Fruit fly (Drosophila melanogaster): ENCODE measurements around the gene CG34027.
A peak's percentile ranks its signal among the peaks of the same experiment; 100 is the strongest.

CG34027 gene

dm6 chr3R:25112466-25112939 lies 3.7 kb upstream of the CG34027 start, which contains the start of gene Nepl16:
Nepl16 (minus strand) TSS chr3R:25112516.
- TF ChIP-seq woc (GFP tag; optimal IDR thresholded peaks at IDR 0.05) (no peak), Hr78 (GFP tag; optimal IDR thresholded peaks at IDR 0.05) (no peak), Mio (GFP tag; optimal IDR thresholded peaks at IDR 0.05) (no peak), sage (GFP tag; optimal IDR thresholded peaks at IDR 0.05) (no peak), lola (GFP tag; optimal IDR thresholded peaks at IDR 0.05) (no peak), GATAd (GFP tag; optimal IDR thresholded peaks at IDR 0.05) (no peak), Abd-B (GFP tag; optimal IDR thresholded peaks at IDR 0.05) (no peak), rgr (GFP tag; optimal IDR thresholded peaks at IDR 0.05) (no peak), fru (GFP tag; optimal IDR thresholded peaks at IDR 0.05) (no peak), Jra (GFP tag; optimal IDR thresholded peaks at IDR 0.05) (no peak), Hr83 (GFP tag; optimal IDR thresholded peaks at IDR 0.05; ENCODE audit: poor library complexity, severe bottlenecking) (no peak), Hnf4 (GFP tag; optimal IDR thresholded peaks at IDR 0.05) (no peak), Sp1 (GFP tag; optimal IDR thresholded peaks at IDR 0.05) (no peak), Dif (GFP tag; optimal IDR thresholded peaks at IDR 0.05; ENCODE audit: partially characterized antibody) (no peak), HLH106 (tag; optimal IDR thresholded peaks at IDR 0.05) (no peak), dsf (GFP tag; optimal IDR thresholded peaks at IDR 0.05; ENCODE audit: borderline replicate concordance) (no peak), dmrt93B (GFP tag; optimal IDR thresholded peaks at IDR 0.05) (no peak), brk (GFP tag; optimal IDR thresholded peaks at IDR 0.05) (no peak), sv (GFP tag; optimal IDR thresholded peaks at IDR 0.05) (no peak)

DNA sequence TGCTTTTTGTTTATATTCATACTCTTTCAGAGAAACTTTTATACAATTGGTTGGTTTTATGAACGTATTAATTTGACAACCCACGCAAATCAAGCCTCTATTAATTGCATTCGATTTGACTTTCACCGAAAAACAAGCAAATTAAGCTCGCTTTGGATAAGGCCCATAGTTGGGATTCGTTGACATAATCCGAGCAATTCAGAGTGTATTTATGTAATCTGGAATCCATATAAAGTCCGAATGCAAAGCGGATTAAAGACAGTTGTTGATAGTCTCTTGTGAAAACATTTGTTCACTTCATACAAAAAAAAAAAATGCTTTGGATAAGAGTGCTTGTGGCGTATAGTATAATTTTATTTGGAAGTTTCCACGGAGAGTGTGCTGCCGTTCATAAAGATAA lies 6.6 kb downstream of the CG34027 start, which contains the start of gene CG45095:
Gene CG45095, plus strand, starts transcription at position 301 of the 400 bp plus-strand sequence.
- TF ChIP-seq GATAd (GFP tag; optimal IDR thresholded peaks at IDR 0.05) = no peak
- TF ChIP-seq CG32264 (GFP tag; optimal IDR thresholded peaks at IDR 0.05) = no peak
- no peak for TF ChIP-seq OdsH (GFP tag; optimal IDR thresholded peaks at IDR 0.05)
- no peak for TF ChIP-seq jim (GFP tag; optimal IDR thresholded peaks at IDR 0.05)
- TF ChIP-seq lola (GFP tag; optimal IDR thresholded peaks at IDR 0.05) = no peak

DNA sequence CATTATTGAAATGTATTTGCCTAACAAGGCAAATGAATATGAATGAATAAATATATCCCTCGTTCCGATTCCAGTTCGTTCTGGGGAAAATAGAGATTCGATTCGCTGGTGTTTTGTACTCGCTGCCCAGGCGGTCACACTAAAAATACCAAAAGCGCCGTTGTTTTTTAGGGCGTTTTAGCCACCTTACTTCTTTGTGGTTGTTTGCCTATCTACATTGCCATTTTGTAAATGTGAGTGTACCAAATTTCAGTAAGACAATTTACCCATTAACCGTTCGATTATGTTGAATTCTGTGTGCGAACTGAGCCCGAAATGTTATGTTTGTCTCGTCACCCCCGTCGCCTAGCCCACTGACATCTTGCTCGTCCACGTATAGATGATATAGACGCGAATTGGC lies 11.3 kb downstream of the CG34027 start, which contains the start of the genes CG33095 and CG33096:
Gene CG33095, plus strand, starts transcription at position 187 of the 400 bp plus-strand sequence.
Gene CG33096, plus strand, starts transcription at position 187 of the 400 bp plus-strand sequence.
- TF ChIP-seq usp (GFP tag; optimal IDR thresholded peaks at IDR 0.05) = no peak
- no peak for TF ChIP-seq CG32264 (GFP tag; optimal IDR thresholded peaks at IDR 0.05)
- peak; percentile 62 for TF ChIP-seq woc (GFP tag; optimal IDR thresholded peaks at IDR 0.05)
- no peak for TF ChIP-seq GATAd (GFP tag; optimal IDR thresholded peaks at IDR 0.05)
- no peak for TF ChIP-seq HLH106 (tag; optimal IDR thresholded peaks at IDR 0.05)
- peak; percentile 19 for TF ChIP-seq Dif (GFP tag; optimal IDR thresholded peaks at IDR 0.05; ENCODE audit: partially characterized antibody)
- no peak for TF ChIP-seq brk (GFP tag; optimal IDR thresholded peaks at IDR 0.05)
- TF ChIP-seq CG9705 (GFP tag; optimal IDR thresholded peaks at IDR 0.05) = no peak
- TF ChIP-seq br (GFP tag; optimal IDR thresholded peaks at IDR 0.05) = no peak
- TF ChIP-seq Myc (optimal IDR thresholded peaks at IDR 0.05) = no peak
- no peak for TF ChIP-seq psq (GFP tag; optimal IDR thresholded peaks at IDR 0.05)
- TF ChIP-seq dsf (GFP tag; optimal IDR thresholded peaks at IDR 0.05; ENCODE audit: borderline replicate concordance) = no peak

dm6 chr3R:25094639-25095038 lies 14.2 kb downstream of the CG34027 start, which contains the start of gene fd96Cb:
fd96Cb (plus strand) TSS chr3R:25095012.
- TF ChIP-seq Dif (GFP tag; optimal IDR thresholded peaks at IDR 0.05; ENCODE audit: partially characterized antibody) (peak; percentile 94), Abd-B (GFP tag; optimal IDR thresholded peaks at IDR 0.05) (no peak), psq (GFP tag; optimal IDR thresholded peaks at IDR 0.05) (no peak), dl (GFP tag; optimal IDR thresholded peaks at IDR 0.05; ENCODE audit: insufficient read depth in 1 of 2, partially characterized antibody in 2 of 2) (peak; percentile 30 to 74), brk (GFP tag; optimal IDR thresholded peaks at IDR 0.05) (no peak), N (GFP tag; optimal IDR thresholded peaks at IDR 0.05) (no peak), Rel (GFP tag; optimal IDR thresholded peaks at IDR 0.05) (no peak), Rel (tag; optimal IDR thresholded peaks at IDR 0.05) (peak; percentile 16), Vsx2 (GFP tag; optimal IDR thresholded peaks at IDR 0.05; ENCODE audit: partially characterized antibody) (peak; percentile 96)

DNA sequence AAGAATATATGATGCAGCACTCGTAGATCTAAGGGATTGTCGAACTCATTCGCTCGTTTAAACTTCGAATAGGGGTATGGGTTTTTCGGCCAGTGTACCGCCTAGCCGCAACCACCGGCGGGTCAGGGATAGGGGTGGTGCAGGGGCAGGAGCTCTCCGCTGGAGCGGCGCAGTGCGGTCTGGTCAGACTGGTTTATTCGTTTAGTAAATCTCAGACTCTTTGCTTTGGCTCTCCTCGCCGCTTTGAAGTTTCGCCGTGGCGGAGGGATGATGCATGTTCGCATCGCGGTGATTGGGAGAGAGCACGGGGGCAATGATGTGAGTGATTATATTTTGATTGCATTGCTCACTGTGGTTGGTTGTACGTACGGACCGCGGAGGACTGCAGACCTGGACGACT lies 26.5 kb downstream of the CG34027 start, which contains the start of gene fd96Ca:
Gene fd96Ca, plus strand, starts transcription at position 337 of the 400 bp plus-strand sequence.
- peak; percentile 67 for TF ChIP-seq Vsx2 (GFP tag; optimal IDR thresholded peaks at IDR 0.05; ENCODE audit: partially characterized antibody)
- peak; percentile 38 for TF ChIP-seq woc (GFP tag; optimal IDR thresholded peaks at IDR 0.05)
- TF ChIP-seq Rel (GFP tag; optimal IDR thresholded peaks at IDR 0.05) = no peak
- TF ChIP-seq Rel (tag; optimal IDR thresholded peaks at IDR 0.05) = no peak
- peak; percentile 38 for TF ChIP-seq Dif (GFP tag; optimal IDR thresholded peaks at IDR 0.05; ENCODE audit: partially characterized antibody)

Data from whole organism, wandering third instar larva.